Fruit fly (Drosophila melanogaster) whole organism, wandering third instar larva: ENCODE measurements around the gene Lsd-2.
A peak's percentile ranks its signal among the peaks of the same experiment; 100 is the strongest.

Source experiments
- CG9705 ChIP-seq: fragments of 200-800 bp; sonication (Bioruptor generic); optimal IDR thresholded peaks from 2 replicates; lab custom pipeline; 2018; ENCODE audit warnings: missing biosample characterization, mild to moderate bottlenecking, missing genetic modification characterization
- CrebA ChIP-seq: fragments of 200-800 bp; sonication (Bioruptor generic); optimal IDR thresholded peaks from 2 replicates; lab custom pipeline; 2016; ENCODE audit warnings: missing biosample characterization, mild to moderate bottlenecking, missing genetic modification characterization, borderline replicate concordance
- GATAd ChIP-seq: sonication (Bioruptor generic); optimal IDR thresholded peaks from 2 replicates; lab custom pipeline; 2016; ENCODE audit warnings: missing biosample characterization, missing genetic modification characterization
- HLH106 ChIP-seq: fragments of 200-800 bp; optimal IDR thresholded peaks from 3 replicates; lab custom pipeline; 2019; ENCODE audit warnings: missing biosample characterization, mild to moderate bottlenecking, missing genetic modification characterization, moderate library complexity
- Hnf4 ChIP-seq: fragments of 200-800 bp; sonication (Bioruptor generic); optimal IDR thresholded peaks from 2 replicates; lab custom pipeline; 2016; ENCODE audit warnings: missing biosample characterization, mild to moderate bottlenecking, missing genetic modification characterization
- Hr83 ChIP-seq: fragments of 200-300 bp; sonication (Bioruptor generic); optimal IDR thresholded peaks from 2 replicates; lab custom pipeline; 2016; ENCODE audit warnings: missing biosample characterization, mild to moderate bottlenecking, missing genetic modification characterization, moderate library complexity; ENCODE audit not compliant: poor library complexity, severe bottlenecking
- Myc ChIP-seq: fragments of >200 bp; optimal IDR thresholded peaks from 2 replicates; lab custom pipeline; 2017
- N ChIP-seq: fragments of >200 bp; optimal IDR thresholded peaks from 2 replicates; lab custom pipeline; 2018; ENCODE audit warnings: missing biosample characterization, missing external identifiers, missing genetic modification characterization
- OdsH ChIP-seq: fragments of 200-800 bp; sonication (Bioruptor generic); optimal IDR thresholded peaks from 2 replicates; lab custom pipeline; 2016; ENCODE audit warnings: missing biosample characterization, mild to moderate bottlenecking, missing genetic modification characterization
- Rel ChIP-seq, 2 experiments: fragments of 200-800 bp; sonication (Bioruptor generic) in 1 of 2; optimal IDR thresholded peaks; 2 replicates in 1 of 2; 3 replicates in 1 of 2; lab custom pipeline; 2016 to 2019; ENCODE audit warnings: mild to moderate bottlenecking in 2 of 2, missing biosample characterization in 2 of 2, missing genetic modification characterization in 2 of 2, moderate library complexity in 1 of 2
- Sp1 ChIP-seq: fragments of 200-800 bp; sonication (Bioruptor generic); optimal IDR thresholded peaks from 3 replicates; lab custom pipeline; 2019; ENCODE audit warnings: missing biosample characterization, mild to moderate bottlenecking, missing genetic modification characterization, moderate library complexity
- Vsx2 ChIP-seq: fragments of 200-300, 225-300 bp; sonication (Bioruptor generic); optimal IDR thresholded peaks from 2 replicates; lab custom pipeline; 2018; ENCODE audit warnings: missing biosample characterization, missing genetic modification characterization; ENCODE audit not compliant: partially characterized antibody
- br ChIP-seq: fragments of 200-800 bp; sonication (Bioruptor generic); optimal IDR thresholded peaks from 2 replicates; lab custom pipeline; 2016; ENCODE audit warnings: missing biosample characterization, missing genetic modification characterization
- brk ChIP-seq: fragments of 200-800 bp; sonication (Bioruptor generic); optimal IDR thresholded peaks from 2 replicates; lab custom pipeline; 2016; ENCODE audit warnings: missing biosample characterization, mild to moderate bottlenecking, missing genetic modification characterization
- dmrt93B ChIP-seq: fragments of 200-800 bp; sonication (Bioruptor generic); optimal IDR thresholded peaks from 2 replicates; lab custom pipeline; 2018; ENCODE audit warnings: missing biosample characterization, mild to moderate bottlenecking, missing genetic modification characterization
- ey ChIP-seq: fragments of 200-800 bp; sonication (Bioruptor generic); optimal IDR thresholded peaks from 2 replicates; lab custom pipeline; 2016; ENCODE audit warnings: missing biosample characterization, missing genetic modification characterization
- foxo ChIP-seq, 2 experiments: fragments of 200-800 bp; sonication (Bioruptor generic); optimal IDR thresholded peaks; 2 replicates in 1 of 2; 3 replicates in 1 of 2; lab custom pipeline; 2016 to 2017; ENCODE audit warnings: missing biosample characterization in 2 of 2, missing genetic modification characterization in 2 of 2
- fru ChIP-seq: fragments of 200-800 bp; sonication (Bioruptor generic); optimal IDR thresholded peaks from 3 replicates; lab custom pipeline; 2016; ENCODE audit warnings: missing biosample characterization, mild to moderate bottlenecking, missing genetic modification characterization
- h ChIP-seq: fragments of 200-800 bp; sonication (Bioruptor generic); optimal IDR thresholded peaks from 3 replicates; lab custom pipeline; 2016; ENCODE audit warnings: missing biosample characterization, mild to moderate bottlenecking, missing genetic modification characterization
- jim ChIP-seq: fragments of 175-275, 200-325 bp; sonication (Bioruptor generic); optimal IDR thresholded peaks from 2 replicates; lab custom pipeline; 2016; ENCODE audit warnings: missing biosample characterization, mild to moderate bottlenecking, missing genetic modification characterization
- pan ChIP-seq: fragments of >200 bp; optimal IDR thresholded peaks from 2 replicates; lab custom pipeline; 2017
- psq ChIP-seq: fragments of 200-800 bp; sonication (Bioruptor generic); optimal IDR thresholded peaks from 3 replicates; lab custom pipeline; 2017; ENCODE audit warnings: missing biosample characterization, mild to moderate bottlenecking, missing genetic modification characterization, moderate library complexity
- rgr ChIP-seq: fragments of 200-800 bp; sonication (Bioruptor generic); optimal IDR thresholded peaks from 3 replicates; lab custom pipeline; 2016; ENCODE audit warnings: missing biosample characterization, mild to moderate bottlenecking, missing genetic modification characterization
- sage ChIP-seq: fragments of 200-800 bp; sonication (Bioruptor generic); optimal IDR thresholded peaks from 2 replicates; lab custom pipeline; 2016; ENCODE audit warnings: missing biosample characterization, mild to moderate bottlenecking, missing genetic modification characterization
- sv ChIP-seq: fragments of 200-800 bp; sonication (Bioruptor generic); optimal IDR thresholded peaks from 3 replicates; lab custom pipeline; 2016; ENCODE audit warnings: missing biosample characterization, missing genetic modification characterization
- tai ChIP-seq: sonication (Bioruptor generic); optimal IDR thresholded peaks from 2 replicates; lab custom pipeline; 2016; ENCODE audit warnings: missing biosample characterization, missing genetic modification characterization
- woc ChIP-seq: sonication (Bioruptor generic); optimal IDR thresholded peaks from 2 replicates; lab custom pipeline; 2016; ENCODE audit warnings: missing biosample characterization, mild to moderate bottlenecking, missing genetic modification characterization

Lsd-2 gene

DNA sequence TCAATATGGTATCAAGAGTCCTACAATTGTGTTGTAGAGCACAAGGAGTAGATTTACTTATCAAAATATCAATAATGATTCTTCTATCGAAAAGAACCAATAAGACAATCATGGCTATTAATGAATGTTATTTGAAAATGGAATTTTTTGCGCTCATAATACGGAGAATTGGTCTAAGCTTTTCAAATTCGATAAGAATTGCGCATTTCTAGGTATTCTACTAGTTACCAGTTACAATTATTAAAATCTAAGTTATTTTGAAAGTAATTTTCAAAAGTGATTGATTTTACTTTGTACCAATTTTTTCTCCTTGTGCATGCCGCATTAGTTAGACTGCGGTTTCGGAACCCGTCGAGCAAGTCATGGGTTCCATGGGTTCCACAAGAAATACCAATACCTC, 5.9 kb downstream of the Lsd-2 start:
- TF ChIP-seq HLH106 (tag; lab: Kevin White, UChicago) (no peak), CrebA (no peak), h (GFP tag; lab: Kevin White, UChicago) (no peak), brk (GFP tag; lab: Kevin White, UChicago) (peak; percentile 45), GATAd (GFP tag; lab: Kevin White, UChicago) (no peak), woc (peak; percentile 58), jim (GFP tag; lab: Kevin White, UChicago) (no peak), fru (GFP tag; lab: Kevin White, UChicago) (peak; percentile 39), N (GFP tag; lab: Kevin White, UChicago) (no peak), Sp1 (GFP tag; lab: Kevin White, UChicago) (no peak), pan (lab: Kevin White, UChicago) (no peak), Vsx2 (GFP tag; lab: Kevin White, UChicago) (no peak)

DNA sequence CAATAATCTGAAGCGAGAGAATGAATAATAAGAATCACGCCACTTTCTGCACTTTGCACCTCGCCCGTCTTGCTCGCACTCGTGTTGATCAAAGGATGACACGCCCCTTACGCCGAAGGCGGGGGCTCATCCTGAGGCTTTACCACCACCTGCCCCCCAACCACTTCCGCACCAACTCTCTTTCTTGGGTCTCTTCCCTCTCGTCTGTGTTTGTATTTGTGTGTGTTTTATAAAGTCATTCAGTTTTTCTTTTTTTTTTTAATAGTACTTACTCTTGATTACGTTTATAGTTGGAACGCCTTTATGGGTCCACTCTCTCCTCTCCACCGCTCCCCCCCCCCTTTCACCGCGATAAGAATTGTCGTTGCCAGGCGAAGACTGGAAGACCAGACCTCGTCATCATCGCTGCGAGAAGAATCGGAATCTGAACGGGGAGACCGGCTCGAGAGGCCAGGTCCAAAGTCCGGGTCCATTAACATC, 6.6 kb downstream of the Lsd-2 start:
- TF ChIP-seq CG9705 (GFP tag; lab: Kevin White, UChicago) (peak; percentile 55), brk (GFP tag; lab: Kevin White, UChicago) (no peak), dmrt93B (GFP tag; lab: Kevin White, UChicago) (peak; percentile 27), N (GFP tag; lab: Kevin White, UChicago) (no peak), ey (GFP tag; lab: Kevin White, UChicago) (no peak), Vsx2 (GFP tag; lab: Kevin White, UChicago) (no peak), rgr (GFP tag; lab: Kevin White, UChicago) (peak; percentile 50), foxo (GFP tag; optimal IDR thresholded peaks at IDR 0.05; lab: Kevin White, UChicago) (peak in 1 of 2 experiments; percentile 43), jim (GFP tag; lab: Kevin White, UChicago) (no peak), OdsH (GFP tag; lab: Kevin White, UChicago) (peak; percentile 18), GATAd (GFP tag; lab: Kevin White, UChicago) (no peak), Rel (GFP tag; optimal IDR thresholded peaks at IDR 0.05; lab: Kevin White, UChicago) (no peak), Rel (tag; optimal IDR thresholded peaks at IDR 0.05; lab: Kevin White, UChicago) (peak; percentile 52), psq (GFP tag; lab: Kevin White, UChicago) (peak; percentile 51), tai (no peak), fru (GFP tag; lab: Kevin White, UChicago) (peak; percentile 59), h (GFP tag; lab: Kevin White, UChicago) (peak; percentile 67), sage (GFP tag; lab: Kevin White, UChicago) (peak; percentile 9), Hnf4 (GFP tag; lab: Kevin White, UChicago) (peak; percentile 97), br (peak; percentile 46), HLH106 (tag; lab: Kevin White, UChicago) (peak; percentile 35), Sp1 (GFP tag; lab: Kevin White, UChicago) (peak; percentile 77)

- TF ChIP-seq CrebA (no peak), Rel (GFP tag; optimal IDR thresholded peaks at IDR 0.05; lab: Kevin White, UChicago) (no peak), Rel (tag; optimal IDR thresholded peaks at IDR 0.05; lab: Kevin White, UChicago) (peak; percentile 18), sage (GFP tag; lab: Kevin White, UChicago) (no peak), Hnf4 (GFP tag; lab: Kevin White, UChicago) (peak; percentile 40)
Measured at dm6 chrX:15068537-15068936, 7.5 kb downstream of the Lsd-2 start.

dm6 chrX:15066374-15067057, 9.5 kb downstream of the Lsd-2 start, which contains the start of the genes opm and dob:
Gene opm, minus strand, starts transcription at chrX:15066432.
Gene dob, plus strand, starts transcription at chrX:15067007.
- no peak for TF ChIP-seq jim (GFP tag; lab: Kevin White, UChicago)
- no peak for TF ChIP-seq brk (GFP tag; lab: Kevin White, UChicago)
- TF ChIP-seq fru (GFP tag; lab: Kevin White, UChicago): peak; percentile 12
- TF ChIP-seq sv: no peak
- TF ChIP-seq OdsH (GFP tag; lab: Kevin White, UChicago): no peak
- no peak for TF ChIP-seq Hr83
- no peak for TF ChIP-seq N (GFP tag; lab: Kevin White, UChicago)
- peak; percentile 88 for TF ChIP-seq Myc (lab: Kevin White, UChicago)
- TF ChIP-seq Rel (GFP tag; optimal IDR thresholded peaks at IDR 0.05; lab: Kevin White, UChicago): no peak
- peak; percentile 73 for TF ChIP-seq Rel (tag; optimal IDR thresholded peaks at IDR 0.05; lab: Kevin White, UChicago)
- no peak for TF ChIP-seq ey (GFP tag; lab: Kevin White, UChicago)
- TF ChIP-seq h (GFP tag; lab: Kevin White, UChicago): peak; percentile 32
- peak; percentile 74 for TF ChIP-seq woc
- TF ChIP-seq GATAd (GFP tag; lab: Kevin White, UChicago): no peak
- peak; percentile 46 for TF ChIP-seq HLH106 (tag; lab: Kevin White, UChicago)
- no peak for TF ChIP-seq sage (GFP tag; lab: Kevin White, UChicago)
- peak; percentile 20 for TF ChIP-seq psq (GFP tag; lab: Kevin White, UChicago)
- peak in 1 of 2 experiments; percentile 16 for TF ChIP-seq foxo (GFP tag; optimal IDR thresholded peaks at IDR 0.05; lab: Kevin White, UChicago)
- peak; percentile 29 for TF ChIP-seq Sp1 (GFP tag; lab: Kevin White, UChicago)
